Fruit fly (Drosophila melanogaster): Measurements from ENCODE around the gene CG14736.

The CG14736 gene

DNA sequence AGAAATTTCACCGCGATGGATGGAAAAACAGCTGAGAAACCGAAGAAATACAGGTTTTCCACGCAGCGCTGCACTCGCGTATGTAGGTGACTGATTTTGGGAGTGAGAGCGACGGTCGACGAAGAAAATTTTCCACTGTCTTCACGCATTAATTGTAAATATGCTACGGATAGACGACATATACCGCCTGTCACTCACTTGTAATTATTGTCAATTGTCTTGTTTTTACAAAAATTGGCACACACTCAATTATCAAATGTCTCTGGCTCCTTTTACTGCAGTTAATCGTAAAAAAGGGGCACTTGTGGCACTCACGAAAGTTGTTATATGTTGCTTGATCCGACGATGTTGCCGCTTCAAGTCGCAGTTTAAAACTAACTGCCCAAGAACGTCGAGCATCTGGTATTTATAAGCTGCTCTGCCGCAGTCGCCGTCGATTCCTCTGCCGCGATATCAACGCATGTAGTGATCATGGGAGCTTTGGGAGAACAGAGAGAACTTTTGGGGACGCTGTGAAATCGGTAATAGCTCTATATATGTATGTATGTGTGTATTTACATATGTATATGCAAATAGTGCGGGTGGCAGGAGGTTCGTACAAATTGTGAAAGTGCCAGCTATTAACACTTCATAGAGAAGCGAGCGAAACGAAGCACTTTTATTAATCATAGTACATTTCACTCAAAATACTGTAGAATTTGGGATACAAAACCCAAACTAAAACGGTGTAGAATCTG is 47.2 kb upstream of the CG14736 start, which contains the start of gene mfas (continued):
- TF ChIP-seq nom (GFP tag; optimal IDR thresholded peaks at IDR 0.05) (peak; percentile 23), E2f1 (GFP tag; IDR thresholded peaks at IDR 0.05) (no peak), disco-r (GFP tag; optimal IDR thresholded peaks at IDR 0.05) (no peak), CG14667 (GFP tag; IDR thresholded peaks at IDR 0.05) (no peak), rib (GFP tag; IDR thresholded peaks at IDR 0.05) (no peak), CG1529 (GFP tag; optimal IDR thresholded peaks at IDR 0.05) (no peak), CG11398 (GFP tag; optimal IDR thresholded peaks at IDR 0.05) (no peak), ato (GFP tag; IDR thresholded peaks at IDR 0.05; ENCODE audit: partially characterized antibody) (no peak), Blimp-1 (GFP tag; optimal IDR thresholded peaks at IDR 0.05) (peak; percentile 55), CG10147 (GFP tag; optimal IDR thresholded peaks at IDR 0.05) (no peak), CG6654 (GFP tag; optimal IDR thresholded peaks at IDR 0.05) (no peak), CG14965 (GFP tag; optimal IDR thresholded peaks at IDR 0.05; ENCODE audit: borderline replicate concordance) (no peak), Opbp (GFP tag; IDR thresholded peaks at IDR 0.05; ENCODE audit: partially characterized antibody) (no peak), trem (tag; optimal IDR thresholded peaks at IDR 0.05) (no peak), Atf3 (GFP tag; optimal IDR thresholded peaks at IDR 0.05) (no peak), ase (GFP tag; IDR thresholded peaks at IDR 0.05) (no peak), hth (optimal IDR thresholded peaks at IDR 0.05) (no peak), MBD-R2 (GFP tag; IDR thresholded peaks at IDR 0.05) (no peak), CG18476 (GFP tag; optimal IDR thresholded peaks at IDR 0.05) (no peak), CrebB (tag; optimal IDR thresholded peaks at IDR 0.05) (no peak), tio (GFP tag; optimal IDR thresholded peaks at IDR 0.05) (no peak), zfh2 (GFP tag; optimal IDR thresholded peaks at IDR 0.05) (no peak), gce (GFP tag; IDR thresholded peaks at IDR 0.05) (no peak), CG4820 (GFP tag; optimal IDR thresholded peaks at IDR 0.05) (no peak), CG17361 (GFP tag; IDR thresholded peaks at IDR 0.05) (no peak), CG3847 (GFP tag; IDR thresholded peaks at IDR 0.05) (no peak), CG1602 (GFP tag; optimal IDR thresholded peaks at IDR 0.05) (no peak), bcd (GFP tag; optimal IDR thresholded peaks at IDR 0.05) (no peak), gem (tag; optimal IDR thresholded peaks at IDR 0.05) (peak; percentile 28), CG1792 (GFP tag; optimal IDR thresholded peaks at IDR 0.05) (no peak), Dbx (GFP tag; IDR thresholded peaks at IDR 0.05) (peak; percentile 12; the same call in 1 of the 3 replicates), tll (GFP tag; optimal IDR thresholded peaks at IDR 0.05) (no peak), vnd (GFP tag; IDR thresholded peaks at IDR 0.05; ENCODE audit: partially characterized antibody) (no peak), Meics (GFP tag; optimal IDR thresholded peaks at IDR 0.05) (no peak), CG1233 (GFP tag; optimal IDR thresholded peaks at IDR 0.05) (no peak), ro (GFP tag; IDR thresholded peaks at IDR 0.05) (no peak), Kr (GFP tag; optimal IDR thresholded peaks at IDR 0.05) (no peak), ssp (GFP tag; IDR thresholded peaks at IDR 0.05) (no peak), unc-4 (GFP tag; IDR thresholded peaks at IDR 0.05; ENCODE audit: partially characterized antibody) (no peak), Sry-δ (GFP tag; optimal IDR thresholded peaks at IDR 0.05) (no peak), CG8924 (tag; optimal IDR thresholded peaks at IDR 0.05) (no peak), jumu (GFP tag; optimal IDR thresholded peaks at IDR 0.05) (no peak), CG7963 (GFP tag; IDR thresholded peaks at IDR 0.05; ENCODE audit: partially characterized antibody) (no peak), C15 (GFP tag; IDR thresholded peaks at IDR 0.05) (no peak), br (optimal IDR thresholded peaks at IDR 0.05) (no peak), jing (GFP tag; optimal IDR thresholded peaks at IDR 0.05) (no peak), CG10959 (GFP tag; IDR thresholded peaks at IDR 0.05) (no peak), Usf (GFP tag; optimal IDR thresholded peaks at IDR 0.05) (no peak), gcm (GFP tag; optimal IDR thresholded peaks at IDR 0.05) (peak; percentile 80), CG13775 (GFP tag; optimal IDR thresholded peaks at IDR 0.05) (no peak), CG11696 (GFP tag; IDR thresholded peaks at IDR 0.05) (no peak)
